1 worm cellular context compared by ENCODE assay signal in the genomic region with DNA sequence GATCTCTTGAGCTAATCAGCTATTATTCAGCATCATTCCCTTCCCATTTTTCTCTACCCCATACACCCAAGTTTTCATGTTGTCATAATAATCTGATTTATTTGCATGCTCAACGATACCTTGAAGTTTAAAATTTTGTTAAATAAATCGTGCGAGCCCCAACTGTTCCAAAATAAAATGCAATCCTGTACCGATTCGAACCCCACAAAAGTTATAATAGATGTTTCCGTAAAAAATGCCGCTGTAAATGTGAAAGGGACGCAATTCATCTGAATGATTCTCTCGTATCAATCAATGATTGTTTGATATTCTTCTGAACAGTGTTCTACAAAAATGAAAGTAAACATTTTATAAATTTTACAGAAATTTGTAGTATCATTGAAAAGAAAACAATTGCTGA.
TF ChIP-seq lines count a peak whose summit lies in the region.

No protein-coding gene starts in this region.

TF ChIP-seq in whole organism, young adult, 124 proteins besides CTCF, POLR2A, EP300 and RAD21 (continued from another document):
- TF ChIP-seq ztf-22 (GFP tag; optimal IDR thresholded peaks at IDR 0.05; lab: Kevin White, UChicago) (no peak), K12H6.12 (tag; optimal IDR thresholded peaks at IDR 0.05; lab: Kevin White, UChicago) (no peak), repo-1 (tag; optimal IDR thresholded peaks at IDR 0.05; lab: Kevin White, UChicago) (peak; percentile 55), zfh-2 (GFP tag; conservative IDR thresholded peaks at IDR 0.05; lab: Robert Waterston, UW) (no peak), hmg-20 (GFP tag; IDR thresholded peaks at IDR 0.05; lab: Robert Waterston, UW) (no peak), nfyb-1 (GFP tag; IDR thresholded peaks at IDR 0.05; lab: Robert Waterston, UW) (no peak), ekl-4 (GFP tag; IDR thresholded peaks at IDR 0.05; lab: Robert Waterston, UW) (peak; percentile 88), zim-3 (tag; optimal IDR thresholded peaks at IDR 0.05; lab: Kevin White, UChicago) (no peak), nhr-179 (tag; optimal IDR thresholded peaks at IDR 0.05; lab: Kevin White, UChicago) (no peak), nhr-27 (tag; optimal IDR thresholded peaks at IDR 0.05; lab: Kevin White, UChicago) (peak; percentile 11), egrh-3 (GFP tag; IDR thresholded peaks at IDR 0.05; lab: Robert Waterston, UW) (no peak), ama-1 (optimal IDR thresholded peaks at IDR 0.05; lab: Kevin White, UChicago) (no peak), ama-1 (GFP tag; optimal IDR thresholded peaks at IDR 0.05; lab: Kevin White, UChicago) (peak; percentile 44 to 85), athp-1 (tag; optimal IDR thresholded peaks at IDR 0.05; lab: Kevin White, UChicago) (peak; percentile 37), F22D6.2 (tag; optimal IDR thresholded peaks at IDR 0.05; lab: Kevin White, UChicago) (no peak), lin-54 (GFP tag; optimal IDR thresholded peaks at IDR 0.05; lab: Kevin White, UChicago) (peak; percentile 71), ceh-79 (tag; optimal IDR thresholded peaks at IDR 0.05; lab: Kevin White, UChicago) (no peak), F57A8.1 (GFP tag; optimal IDR thresholded peaks at IDR 0.05; lab: Kevin White, UChicago) (no peak), F57C9.4 (tag; optimal IDR thresholded peaks at IDR 0.05; lab: Kevin White, UChicago) (no peak), hlh-26 (GFP tag; conservative IDR thresholded peaks at IDR 0.05; lab: Robert Waterston, UW) (no peak), dox-1 (GFP tag; IDR thresholded peaks at IDR 0.05; lab: Robert Waterston, UW) (no peak; the same call in 1 of the 2 replicates), F55B11.4 (tag; optimal IDR thresholded peaks at IDR 0.05; lab: Kevin White, UChicago; ENCODE audit: borderline replicate concordance, insufficient read depth) (no peak), nhr-90 (tag; optimal IDR thresholded peaks at IDR 0.05; lab: Kevin White, UChicago) (no peak), sptf-2 (GFP tag; optimal IDR thresholded peaks at IDR 0.05; lab: Kevin White, UChicago) (no peak), ceh-58 (GFP tag; IDR thresholded peaks at IDR 0.05; lab: Robert Waterston, UW) (peak; percentile 75; the same call in 1 of the 2 replicates), him-1 (tag; optimal IDR thresholded peaks at IDR 0.05; lab: Kevin White, UChicago) (no peak), B0035.1 (tag; optimal IDR thresholded peaks at IDR 0.05; lab: Kevin White, UChicago) (no peak), T26A5.8 (tag; optimal IDR thresholded peaks at IDR 0.05; lab: Kevin White, UChicago) (peak; percentile 72), xnd-1 (tag; optimal IDR thresholded peaks at IDR 0.05; lab: Kevin White, UChicago) (peak; percentile 47), rec-8 (tag; optimal IDR thresholded peaks at IDR 0.05; lab: Kevin White, UChicago) (peak in 1 of 2 experiments; percentile 24), F33H1.4 (GFP tag; IDR thresholded peaks at IDR 0.05; lab: Robert Waterston, UW) (no peak; the same call in 1 of the 2 replicates), ceh-100 (GFP tag; IDR thresholded peaks at IDR 0.05; lab: Robert Waterston, UW) (0 out of 2 replicates have a peak, but pooled peaks have one; percentile 9), unc-62 (GFP tag; optimal IDR thresholded peaks at IDR 0.05; lab: Kevin White, UChicago) (no peak), dpff-1 (tag; optimal IDR thresholded peaks at IDR 0.05; lab: Kevin White, UChicago) (no peak), aptf-2 (GFP tag; conservative IDR thresholded peaks at IDR 0.05; lab: Robert Waterston, UW) (no peak), let-607 (tag; optimal IDR thresholded peaks at IDR 0.05; lab: Kevin White, UChicago) (no peak), rpc-1 (optimal IDR thresholded peaks at IDR 0.05; lab: Kevin White, UChicago) (no peak), rpc-1 (tag; optimal IDR thresholded peaks at IDR 0.05; lab: Kevin White, UChicago) (peak; percentile 2), cebp-2 (GFP tag; IDR thresholded peaks at IDR 0.05; lab: Robert Waterston, UW) (peak; percentile 63; the same call in 1 of the 2 replicates), Y53G8AR.9 (GFP tag; conservative IDR thresholded peaks at IDR 0.05; lab: Robert Waterston, UW) (peak; percentile 94), hlh-12 (tag; optimal IDR thresholded peaks at IDR 0.05; lab: Kevin White, UChicago) (no peak), lag-1 (GFP tag; IDR thresholded peaks at IDR 0.05; lab: Robert Waterston, UW) (no peak), ets-4 (GFP tag; optimal IDR thresholded peaks at IDR 0.05; lab: Kevin White, UChicago) (no peak), ztf-25 (GFP tag; IDR thresholded peaks at IDR 0.05; lab: Robert Waterston, UW) (peak; percentile 63; the same call in 1 of the 2 replicates), snpc-1.3 (tag; optimal IDR thresholded peaks at IDR 0.05; lab: Kevin White, UChicago; ENCODE audit: insufficient read depth) (peak; percentile 69), Y95B8A.8 (GFP tag; IDR thresholded peaks at IDR 0.05; lab: Robert Waterston, UW) (peak; percentile 88), madf-8 (GFP tag; conservative IDR thresholded peaks at IDR 0.05; lab: Robert Waterston, UW) (peak; percentile 41; the same call in 1 of the 2 replicates), bed-2 (GFP tag; IDR thresholded peaks at IDR 0.05; lab: Robert Waterston, UW) (no peak), ceh-27 (GFP tag; optimal IDR thresholded peaks at IDR 0.05; lab: Kevin White, UChicago) (no peak), nhr-80 (tag; optimal IDR thresholded peaks at IDR 0.05; lab: Kevin White, UChicago) (no peak), atf-7 (tag; optimal IDR thresholded peaks at IDR 0.05; lab: Kevin White, UChicago) (peak; percentile 53), ztf-18 (tag; optimal IDR thresholded peaks at IDR 0.05; lab: Kevin White, UChicago) (peak; percentile 20), let-526 (GFP tag; IDR thresholded peaks at IDR 0.05; lab: Robert Waterston, UW) (no peak), hrde-1 (tag; optimal IDR thresholded peaks at IDR 0.05; lab: Kevin White, UChicago; ENCODE audit: borderline replicate concordance) (peak; percentile 91)
